Fruit fly (Drosophila melanogaster) whole organism, adult: ENCODE measurements around the gene LKRSDH.

Experiments used
- CG11617 ChIP-seq: fragments of 200-800 bp; sonication (Bioruptor generic); optimal IDR thresholded peaks from 2 replicates; lab custom pipeline; 2017; ENCODE audit warnings: mild to moderate bottlenecking, missing biosample characterization, missing genetic modification reagents, missing genetic modification characterization
- CG12768 ChIP-seq: fragments of 200-800 bp; sonication (Bioruptor generic); optimal IDR thresholded peaks from 2 replicates; lab custom pipeline; 2017; ENCODE audit warnings: missing biosample characterization, missing genetic modification characterization, mild to moderate bottlenecking, moderate library complexity, missing genetic modification reagents
- CG14711 ChIP-seq: fragments of 200-800 bp; sonication (Bioruptor generic); optimal IDR thresholded peaks from 2 replicates; lab custom pipeline; 2018; ENCODE audit warnings: missing biosample characterization, mild to moderate bottlenecking, missing genetic modification characterization, moderate library complexity
- CG1620 ChIP-seq: fragments of 200-800 bp; sonication (Bioruptor generic); optimal IDR thresholded peaks from 2 replicates; lab custom pipeline; 2016; ENCODE audit warnings: missing biosample characterization, missing genetic modification characterization
- CG33017 ChIP-seq: fragments of 200-800 bp; sonication (Bioruptor generic); optimal IDR thresholded peaks from 2 replicates; lab custom pipeline; 2018; ENCODE audit warnings: missing biosample characterization, mild to moderate bottlenecking, missing genetic modification characterization, moderate library complexity
- CG5204 ChIP-seq: fragments of 200-800 bp; sonication (Bioruptor generic); optimal IDR thresholded peaks from 2 replicates; lab custom pipeline; 2016; ENCODE audit warnings: missing biosample characterization, missing genetic modification characterization
- CG7045 ChIP-seq: fragments of 200-800 bp; sonication (Bioruptor generic); optimal IDR thresholded peaks from 2 replicates; lab custom pipeline; 2017; ENCODE audit warnings: missing biosample characterization, mild to moderate bottlenecking, missing genetic modification characterization
- CG7101 ChIP-seq: fragments of 200-800 bp; sonication (Bioruptor generic); optimal IDR thresholded peaks from 2 replicates; lab custom pipeline; 2018; ENCODE audit warnings: missing biosample characterization, mild to moderate bottlenecking, missing genetic modification characterization, moderate library complexity
- Clk ChIP-seq: fragments of 200-800 bp; sonication (Bioruptor generic); optimal IDR thresholded peaks from 2 replicates; lab custom pipeline; 2017; ENCODE audit warnings: missing biosample characterization, missing genetic modification characterization
- Crg-1 ChIP-seq: fragments of 200-800 bp; sonication (Bioruptor generic); optimal IDR thresholded peaks from 2 replicates; lab custom pipeline; 2016; ENCODE audit warnings: missing biosample characterization, missing genetic modification characterization
- Hr96 ChIP-seq: fragments of 200-800 bp; sonication (Bioruptor generic); optimal IDR thresholded peaks from 2 replicates; lab custom pipeline; 2016; ENCODE audit warnings: missing biosample characterization, missing genetic modification characterization
- Mnt ChIP-seq: fragments of 200-800 bp; sonication (Bioruptor generic); optimal IDR thresholded peaks from 2 replicates; lab custom pipeline; 2016; ENCODE audit warnings: missing biosample characterization, mild to moderate bottlenecking, missing genetic modification characterization
- bab1 ChIP-seq: fragments of 200-800 bp; sonication (Bioruptor generic); optimal IDR thresholded peaks from 3 replicates; lab custom pipeline; 2019; ENCODE audit warnings: missing biosample characterization, mild to moderate bottlenecking, missing genetic modification characterization, moderate library complexity
- cic ChIP-seq: fragments of 200-800 bp; sonication (Bioruptor generic); optimal IDR thresholded peaks from 2 replicates; lab custom pipeline; 2017; ENCODE audit warnings: missing biosample characterization, mild to moderate bottlenecking, missing genetic modification characterization, moderate library complexity
- cnc ChIP-seq, 2 experiments: fragments of >200 bp; optimal IDR thresholded peaks; 2 replicates each; lab custom pipeline; 2017
- kay ChIP-seq: fragments of 200-800 bp; sonication (Bioruptor generic); peaks from one replicate; lab custom pipeline; 2016; ENCODE audit warnings: missing biosample characterization, missing genetic modification characterization, borderline replicate concordance
- ovo ChIP-seq: fragments of 200-800 bp; sonication (Bioruptor generic); optimal IDR thresholded peaks from 2 replicates; lab custom pipeline; 2016; ENCODE audit warnings: missing biosample characterization, missing genetic modification characterization
- pad ChIP-seq: fragments of 200-800 bp; sonication (Bioruptor generic); optimal IDR thresholded peaks from 3 replicates; lab custom pipeline; 2017; ENCODE audit warnings: missing biosample characterization, missing genetic modification characterization, mild to moderate bottlenecking, moderate library complexity, missing genetic modification reagents
- tj ChIP-seq: fragments of 200-800 bp; sonication (Bioruptor generic); optimal IDR thresholded peaks from 3 replicates; lab custom pipeline; 2017; ENCODE audit warnings: missing biosample characterization, mild to moderate bottlenecking, missing genetic modification characterization, moderate library complexity
- toe ChIP-seq: fragments of 200-800 bp; sonication (Bioruptor generic); optimal IDR thresholded peaks from 2 replicates; lab custom pipeline; 2016; ENCODE audit warnings: missing biosample characterization, missing genetic modification characterization

LKRSDH gene

dm6 chr2L:7746975-7747374 lies 48.8 kb downstream of the LKRSDH start, which contains the start of gene ATPsynGL:
Gene ATPsynGL, plus strand, starts transcription at chr2L:7747275.
- TF ChIP-seq CG1620 (GFP tag; lab: Kevin White, UChicago) = no peak
- no peak for TF ChIP-seq toe (GFP tag; lab: Kevin White, UChicago)
- TF ChIP-seq pad (GFP tag; lab: Kevin White, UChicago) = no peak
- no peak for TF ChIP-seq Crg-1 (GFP tag; lab: Kevin White, UChicago)
- TF ChIP-seq kay (GFP tag; lab: Kevin White, UChicago) = no peak
- no peak for TF ChIP-seq cic (GFP tag; lab: Kevin White, UChicago)
- no peak for TF ChIP-seq Hr96 (GFP tag; lab: Kevin White, UChicago)
- no peak for TF ChIP-seq CG33017 (tag; lab: Kevin White, UChicago)
- TF ChIP-seq CG14711 (tag; lab: Kevin White, UChicago) = no peak
- no peak for TF ChIP-seq Clk (GFP tag; lab: Kevin White, UChicago)
- no peak for TF ChIP-seq CG11617 (GFP tag; lab: Kevin White, UChicago)
- TF ChIP-seq ovo (GFP tag; lab: Kevin White, UChicago) = no peak
- TF ChIP-seq bab1 = no peak
- TF ChIP-seq CG7101 (tag; lab: Kevin White, UChicago) = no peak
- no peak for TF ChIP-seq CG5204 (GFP tag; lab: Kevin White, UChicago)
- TF ChIP-seq CG12768 (GFP tag; lab: Kevin White, UChicago) = no peak
- no peak for TF ChIP-seq cnc (optimal IDR thresholded peaks at IDR 0.05; lab: Kevin White, UChicago)

- no peak for TF ChIP-seq cic (GFP tag; lab: Kevin White, UChicago)
- no peak for TF ChIP-seq CG7045 (GFP tag; lab: Kevin White, UChicago)
- no peak for TF ChIP-seq toe (GFP tag; lab: Kevin White, UChicago)
- no peak for TF ChIP-seq CG33017 (tag; lab: Kevin White, UChicago)
- no peak for TF ChIP-seq ovo (GFP tag; lab: Kevin White, UChicago)
- no peak for TF ChIP-seq CG11617 (GFP tag; lab: Kevin White, UChicago)
- no peak for TF ChIP-seq cnc (optimal IDR thresholded peaks at IDR 0.05; lab: Kevin White, UChicago)
- TF ChIP-seq kay (GFP tag; lab: Kevin White, UChicago) = no peak
- TF ChIP-seq Clk (GFP tag; lab: Kevin White, UChicago) = no peak
- no peak for TF ChIP-seq CG1620 (GFP tag; lab: Kevin White, UChicago)
- TF ChIP-seq tj = no peak
- TF ChIP-seq Hr96 (GFP tag; lab: Kevin White, UChicago) = no peak
- no peak for TF ChIP-seq CG12768 (GFP tag; lab: Kevin White, UChicago)
- no peak for TF ChIP-seq Mnt (GFP tag; lab: Kevin White, UChicago)
These were observed 51.0 kb downstream of the LKRSDH start, which contains the start of gene CG7214 for dm6 chr2L:7744739-7745138. Gene CG7214, minus strand, starts transcription at chr2L:7744839.

- no peak for TF ChIP-seq kay (GFP tag; lab: Kevin White, UChicago)
These were observed 51.6 kb downstream of the LKRSDH start for dm6 chr2L:7744208-7744607.

- TF ChIP-seq CG14711 (tag; lab: Kevin White, UChicago) (no peak), CG5204 (GFP tag; lab: Kevin White, UChicago) (no peak), cic (GFP tag; lab: Kevin White, UChicago) (no peak), CG7045 (GFP tag; lab: Kevin White, UChicago) (no peak), CG1620 (GFP tag; lab: Kevin White, UChicago) (no peak), toe (GFP tag; lab: Kevin White, UChicago) (no peak), tj (no peak), pad (GFP tag; lab: Kevin White, UChicago) (no peak), Mnt (GFP tag; lab: Kevin White, UChicago) (no peak), Crg-1 (GFP tag; lab: Kevin White, UChicago) (no peak), Clk (GFP tag; lab: Kevin White, UChicago) (no peak), bab1 (no peak), ovo (GFP tag; lab: Kevin White, UChicago) (no peak), CG11617 (GFP tag; lab: Kevin White, UChicago) (no peak), cnc (optimal IDR thresholded peaks at IDR 0.05; lab: Kevin White, UChicago) (no peak)
These were observed 54.3 kb downstream of the LKRSDH start, which contains the start of gene Acp1 for dm6 chr2L:7741437-7741836. Gene Acp1, minus strand, starts transcription at chr2L:7741537.
